Worm (Caenorhabditis elegans): ENCODE data around the gene Y41D4A.7.
A peak's percentile ranks its signal among the peaks of the same experiment; 100 is the strongest.

Y41D4A.7 gene

ce11 chrIV:1763452-1763851 is 2.1 kb upstream of the Y41D4A.7 start (continued):
- TF ChIP-seq pha-4 (GFP tag; IDR thresholded peaks at IDR 0.05), result 0 out of 2 replicates have a peak, but pooled peaks have one; percentile 30
- no peak for TF ChIP-seq pha-4 (tag; optimal IDR thresholded peaks at IDR 0.05)
- no peak for TF ChIP-seq daf-19 (GFP tag; conservative IDR thresholded peaks at IDR 0.05)
- TF ChIP-seq arid-1 (GFP tag; conservative IDR thresholded peaks at IDR 0.05), result no peak
- TF ChIP-seq nhr-42 (GFP tag; IDR thresholded peaks at IDR 0.05), result no peak
- no peak for TF ChIP-seq php-3 (GFP tag; IDR thresholded peaks at IDR 0.05)
- TF ChIP-seq F26F4.8 (GFP tag; conservative IDR thresholded peaks at IDR 0.05), result no peak
- TF ChIP-seq F49E8.2 (tag; optimal IDR thresholded peaks at IDR 0.05; ENCODE audit: borderline replicate concordance), result peak; percentile 82
- TF ChIP-seq egl-43 (GFP tag; IDR thresholded peaks at IDR 0.05), result peak; percentile 78
- no peak for TF ChIP-seq tag-97 (GFP tag; IDR thresholded peaks at IDR 0.05)
- no peak for TF ChIP-seq aly-2 (tag; optimal IDR thresholded peaks at IDR 0.05)
- TF ChIP-seq mdl-1 (tag; optimal IDR thresholded peaks at IDR 0.05), result no peak
- no peak for TF ChIP-seq tra-1 (GFP tag; IDR thresholded peaks at IDR 0.05)
- TF ChIP-seq mxl-3 (GFP tag; optimal IDR thresholded peaks at IDR 0.05), result no peak
- TF ChIP-seq Y48G9A.11 (GFP tag; IDR thresholded peaks at IDR 0.05), result peak; percentile 84
- no peak for TF ChIP-seq ceh-44 (GFP tag; IDR thresholded peaks at IDR 0.05)
- no peak for TF ChIP-seq D1046.2 (GFP tag; IDR thresholded peaks at IDR 0.05)
- TF ChIP-seq lin-15B (tag; optimal IDR thresholded peaks at IDR 0.05), result no peak
- TF ChIP-seq jun-1 (tag; optimal IDR thresholded peaks at IDR 0.05), result no peak
- TF ChIP-seq zag-1 (tag; optimal IDR thresholded peaks at IDR 0.05), result no peak
- TF ChIP-seq ZK337.2 (GFP tag; IDR thresholded peaks at IDR 0.05), result no peak
- TF ChIP-seq madf-9 (GFP tag; conservative IDR thresholded peaks at IDR 0.05), result 0 out of 2 replicates have a peak, but pooled peaks have one; percentile 22
- TF ChIP-seq dmd-8 (GFP tag; IDR thresholded peaks at IDR 0.05), result peak; percentile 61; the same call in 1 of the 2 replicates
- no peak for TF ChIP-seq daf-16 (GFP tag; optimal IDR thresholded peaks at IDR 0.05)
- TF ChIP-seq daf-16 (tag; optimal IDR thresholded peaks at IDR 0.05), result no peak
- no peak for TF ChIP-seq gei-8 (GFP tag; optimal IDR thresholded peaks at IDR 0.05)
- no peak for TF ChIP-seq F10B5.3 (tag; optimal IDR thresholded peaks at IDR 0.05)
- TF ChIP-seq saeg-2 (GFP tag; IDR thresholded peaks at IDR 0.05), result no peak
- no peak for TF ChIP-seq ceh-82 (tag; optimal IDR thresholded peaks at IDR 0.05)
- no peak for TF ChIP-seq mxl-2 (GFP tag; conservative IDR thresholded peaks at IDR 0.05)
- no peak for TF ChIP-seq daf-8 (GFP tag; IDR thresholded peaks at IDR 0.05)
- no peak for TF ChIP-seq zfp-2 (tag; optimal IDR thresholded peaks at IDR 0.05)
- TF ChIP-seq spr-1 (tag; optimal IDR thresholded peaks at IDR 0.05), result no peak
- no peak for TF ChIP-seq R02D3.7 (tag; optimal IDR thresholded peaks at IDR 0.05)
- TF ChIP-seq lim-7 (GFP tag; IDR thresholded peaks at IDR 0.05), result no peak
- no peak for TF ChIP-seq nhr-10 (tag; optimal IDR thresholded peaks at IDR 0.05)
- no peak for TF ChIP-seq lin-1 (GFP tag; IDR thresholded peaks at IDR 0.05)
- TF ChIP-seq nhr-111 (GFP tag; optimal IDR thresholded peaks at IDR 0.05), result no peak
- peak; percentile 93 for TF ChIP-seq set-16 (GFP tag; IDR thresholded peaks at IDR 0.05)
- TF ChIP-seq lin-38 (GFP tag; IDR thresholded peaks at IDR 0.05), result peak; percentile 87
- no peak for TF ChIP-seq unc-130 (GFP tag; optimal IDR thresholded peaks at IDR 0.05)
- TF ChIP-seq daf-12 (tag; optimal IDR thresholded peaks at IDR 0.05), result no peak
- no peak for TF ChIP-seq T26A8.4 (GFP tag; IDR thresholded peaks at IDR 0.05)
- TF ChIP-seq rbr-2 (tag; optimal IDR thresholded peaks at IDR 0.05), result no peak
- TF ChIP-seq lin-29 (GFP tag; IDR thresholded peaks at IDR 0.05), result no peak
- no peak for TF ChIP-seq cey-2 (tag; optimal IDR thresholded peaks at IDR 0.05; ENCODE audit: borderline replicate concordance, insufficient read depth)
- no peak for TF ChIP-seq Y75B8A.6 (GFP tag; IDR thresholded peaks at IDR 0.05)
- TF ChIP-seq snpc-1.2 (GFP tag; IDR thresholded peaks at IDR 0.05), result peak; percentile 75
- peak; percentile 5 for TF ChIP-seq lin-13 (GFP tag; optimal IDR thresholded peaks at IDR 0.05)
- TF ChIP-seq zip-2 (tag; optimal IDR thresholded peaks at IDR 0.05), result no peak
- no peak for TF ChIP-seq nhr-6 (tag; optimal IDR thresholded peaks at IDR 0.05)
- TF ChIP-seq attf-4 (tag; optimal IDR thresholded peaks at IDR 0.05), result no peak
- no peak for TF ChIP-seq hmg-1.1 (GFP tag; IDR thresholded peaks at IDR 0.05)
